Worm (Caenorhabditis elegans) whole organism, young adult: ENCODE results near the gene tomm-70.

Experiments used
- B0019.2 ChIP-seq: fragments of 200-800 bp; sonication (Bioruptor generic); conservative IDR thresholded peaks from 2 replicates; pipeline ENCODE4 v1.3.6; 2022; ENCODE audit warnings: missing genetic modification reagents, missing genetic modification characterization, missing compliant biosample characterization
- B0035.1 ChIP-seq: sonication (generic microtip); optimal IDR thresholded peaks from 2 replicates; lab custom pipeline; 2016; ENCODE audit warnings: missing genetic modification characterization, mild to moderate bottlenecking, missing compliant biosample characterization, missing genotype, missing genetic modification reagents
- C06A6.2 ChIP-seq: fragments of 200-800 bp; sonication (Bioruptor generic); conservative IDR thresholded peaks from 2 replicates; pipeline ENCODE4 v1.3.6; 2022; ENCODE audit warnings: missing genetic modification characterization, missing compliant biosample characterization
- C17E4.6 ChIP-seq: fragments of 200-800 bp; sonication (Bioruptor generic); IDR thresholded peaks from 2 replicates; pipeline ENCODE4 v1.3.6; 2022; ENCODE audit warnings: missing genetic modification reagents, missing genetic modification characterization, missing compliant biosample characterization
- F10E7.11 ChIP-seq: sonication (generic microtip); optimal IDR thresholded peaks from 2 replicates; lab custom pipeline; 2017; ENCODE audit warnings: mild to moderate bottlenecking, missing genetic modification characterization, moderate library complexity, missing compliant biosample characterization
- F22D6.2 ChIP-seq: sonication (generic microtip); optimal IDR thresholded peaks from 2 replicates; lab custom pipeline; 2016; ENCODE audit warnings: mild to moderate bottlenecking, missing genetic modification characterization, missing compliant biosample characterization
- K11D2.4 ChIP-seq: fragments of 200-800 bp; sonication (Bioruptor generic); IDR thresholded peaks from 2 replicates; pipeline ENCODE4 v1.3.6; 2022; ENCODE audit warnings: missing genetic modification reagents, missing genetic modification characterization, missing compliant biosample characterization
- Y53F4B.3 ChIP-seq: fragments of 200-800 bp; sonication (Bioruptor generic); IDR thresholded peaks from 2 replicates; pipeline ENCODE4 v1.3.6; 2022; ENCODE audit warnings: missing genetic modification reagents, missing genetic modification characterization, missing compliant biosample characterization
- Y53G8AR.9 ChIP-seq: fragments of 200-800 bp; sonication (Bioruptor generic); conservative IDR thresholded peaks from 2 replicates; pipeline ENCODE4 v1.3.6; 2022; ENCODE audit warnings: missing genetic modification reagents, missing genetic modification characterization, missing compliant biosample characterization
- Y56A3A.18 ChIP-seq: fragments of 200-800 bp; sonication (Bioruptor generic); IDR thresholded peaks from 2 replicates; pipeline ENCODE4 v1.3.6; 2022; ENCODE audit warnings: missing genetic modification reagents, missing genetic modification characterization, missing compliant biosample characterization
- Y79H2A.3 ChIP-seq: fragments of 200-800 bp; sonication (Bioruptor generic); conservative IDR thresholded peaks from 2 replicates; pipeline ENCODE4 v1.3.6; 2022; ENCODE audit warnings: missing genetic modification reagents, missing genetic modification characterization, missing compliant biosample characterization
- akir-1 ChIP-seq: fragments of 200-800 bp; sonication (Bioruptor generic); optimal IDR thresholded peaks from 2 replicates; lab custom pipeline; 2018; ENCODE audit warnings: mild to moderate bottlenecking, missing genetic modification characterization, moderate library complexity, missing compliant biosample characterization
- ama-1 ChIP-seq, 3 experiments: fragments of 150-350 bp in 1 of 3; sonication (generic microtip) in 2 of 3; optimal IDR thresholded peaks; 2 replicates each; lab custom pipeline; 2014 to 2018; ENCODE audit warnings: missing biosample characterization in 2 of 3, missing genetic modification characterization in 2 of 3, missing genetic modification reagents in 2 of 3
- aptf-3 ChIP-seq: fragments of 200-800 bp; sonication (Bioruptor generic); IDR thresholded peaks from 2 replicates; pipeline ENCODE4 v1.3.6; 2022; ENCODE audit warnings: missing genetic modification characterization, missing compliant biosample characterization
- atf-7 ChIP-seq: sonication (generic microtip); optimal IDR thresholded peaks from 2 replicates; lab custom pipeline; 2017; ENCODE audit warnings: mild to moderate bottlenecking, missing genetic modification characterization, missing compliant biosample characterization
- attf-5 ChIP-seq: fragments of 200-800 bp; sonication (Bioruptor generic); optimal IDR thresholded peaks from 2 replicates; lab custom pipeline; 2018; ENCODE audit warnings: mild to moderate bottlenecking, missing genetic modification characterization, missing compliant biosample characterization
- attf-6 ChIP-seq: fragments of 200-800 bp; sonication (Bioruptor generic); IDR thresholded peaks from 2 replicates; pipeline ENCODE4 v1.3.6; 2022; ENCODE audit warnings: missing genetic modification reagents, missing genetic modification characterization, missing compliant biosample characterization
- ccch-3 ChIP-seq: fragments of 200-800 bp; sonication (Bioruptor generic); optimal IDR thresholded peaks from 2 replicates; lab custom pipeline; 2018; ENCODE audit warnings: mild to moderate bottlenecking, missing genetic modification characterization, missing compliant biosample characterization
- ceh-27 ChIP-seq: fragments of 200-800 bp; sonication (Bioruptor generic); optimal IDR thresholded peaks from 2 replicates; lab custom pipeline; 2018; ENCODE audit warnings: mild to moderate bottlenecking, missing genetic modification characterization, moderate library complexity, missing compliant biosample characterization
- ceh-40 ChIP-seq: fragments of 200-800 bp; sonication (Bioruptor generic); IDR thresholded peaks from 2 replicates; pipeline ENCODE4 v1.3.6; 2022; ENCODE audit warnings: missing genetic modification characterization, missing compliant biosample characterization
- dox-1 ChIP-seq: fragments of 200-800 bp; sonication (Bioruptor generic); IDR thresholded peaks from 2 replicates; pipeline ENCODE4 v1.3.6; 2022; ENCODE audit warnings: missing genetic modification reagents, missing genetic modification characterization, missing compliant biosample characterization
- efl-1 ChIP-seq: fragments of 150-350 bp; optimal IDR thresholded peaks from 2 replicates; lab custom pipeline; 2014; ENCODE audit warnings: missing biosample characterization, missing genetic modification reagents, missing genetic modification characterization
- egl-44 ChIP-seq: fragments of 200-800 bp; sonication (Bioruptor generic); IDR thresholded peaks from 2 replicates; pipeline ENCODE4 v1.3.6; 2022; ENCODE audit warnings: missing genetic modification reagents, missing genetic modification characterization, missing compliant biosample characterization
- gei-17 ChIP-seq: fragments of 200-800 bp; sonication (Bioruptor generic); optimal IDR thresholded peaks from 2 replicates; lab custom pipeline; 2018; ENCODE audit warnings: mild to moderate bottlenecking, missing genetic modification characterization, missing compliant biosample characterization
- hlh-12 ChIP-seq: sonication (generic microtip); optimal IDR thresholded peaks from 2 replicates; lab custom pipeline; 2016; ENCODE audit warnings: missing genetic modification characterization, missing compliant biosample characterization
- hmg-20 ChIP-seq: fragments of 200-800 bp; sonication (Bioruptor generic); IDR thresholded peaks from 2 replicates; pipeline ENCODE4 v1.3.6; 2022; ENCODE audit warnings: missing genetic modification reagents, missing genetic modification characterization, missing compliant biosample characterization
- let-526 ChIP-seq: fragments of 200-800 bp; sonication (Bioruptor generic); IDR thresholded peaks from 2 replicates; pipeline ENCODE4 v1.3.6; 2022; ENCODE audit warnings: missing genetic modification reagents, missing genetic modification characterization, missing compliant biosample characterization
- lin-35 ChIP-seq, 3 experiments: fragments of 150-350 bp in 2 of 3; sonication (generic microtip) in 1 of 3; optimal IDR thresholded peaks; 2 replicates each; lab custom pipeline; 2014 to 2018; ENCODE audit warnings: missing biosample characterization in 3 of 3, missing genetic modification characterization in 3 of 3, missing genetic modification reagents in 3 of 3
- lin-40 ChIP-seq: sonication (generic microtip); optimal IDR thresholded peaks from 2 replicates; lab custom pipeline; 2016; ENCODE audit warnings: missing genetic modification characterization, mild to moderate bottlenecking, missing compliant biosample characterization, missing genotype, missing genetic modification reagents
- lir-1 ChIP-seq: fragments of 200-800 bp; sonication (Bioruptor generic); conservative IDR thresholded peaks from 2 replicates; pipeline ENCODE4 v1.3.6; 2022; ENCODE audit warnings: missing genetic modification reagents, missing genetic modification characterization, missing compliant biosample characterization
- mcd-1 ChIP-seq: fragments of 200-800 bp; sonication (Bioruptor generic); IDR thresholded peaks from 2 replicates; pipeline ENCODE4 v1.3.6; 2022; ENCODE audit warnings: missing genetic modification reagents, missing genetic modification characterization, missing compliant biosample characterization
- mes-4 ChIP-seq: sonication (generic microtip); optimal IDR thresholded peaks from 2 replicates; lab custom pipeline; 2016; ENCODE audit warnings: missing genotype, missing genetic modification characterization, missing compliant biosample characterization
- nhr-80 ChIP-seq: sonication (generic microtip); optimal IDR thresholded peaks from 2 replicates; lab custom pipeline; 2016; ENCODE audit warnings: missing genetic modification characterization, missing compliant biosample characterization
- pbrm-1 ChIP-seq: fragments of 200-800 bp; sonication (Bioruptor generic); IDR thresholded peaks from 2 replicates; pipeline ENCODE4 v1.3.6; 2022; ENCODE audit warnings: missing genetic modification reagents, missing genetic modification characterization, missing compliant biosample characterization
- pha-4 ChIP-seq: fragments of 150-350 bp; sonication (generic microtip); optimal IDR thresholded peaks from 2 replicates; lab custom pipeline; 2014; ENCODE audit warnings: missing biosample characterization, missing genetic modification reagents, missing genetic modification characterization
- rcor-1 ChIP-seq: fragments of 200-800 bp; sonication (Bioruptor generic); IDR thresholded peaks from 2 replicates; pipeline ENCODE4 v1.3.6; 2022; ENCODE audit warnings: missing genetic modification reagents, missing genetic modification characterization, missing compliant biosample characterization
- rec-8 ChIP-seq, 2 experiments: sonication (generic microtip); optimal IDR thresholded peaks; 2 replicates each; lab custom pipeline; 2016; ENCODE audit warnings: mild to moderate bottlenecking in 2 of 2, missing genetic modification characterization in 2 of 2, missing genetic modification reagents in 2 of 2, missing genotype in 2 of 2, missing biosample characterization in 1 of 2, missing compliant biosample characterization in 1 of 2, moderate library complexity in 1 of 2
- rpc-1 ChIP-seq, 2 experiments: fragments of 150-350 bp in 1 of 2; sonication (generic microtip) in 1 of 2; optimal IDR thresholded peaks; 2 replicates each; lab custom pipeline; 2014 to 2018; ENCODE audit warnings: missing biosample characterization in 1 of 2, missing genetic modification characterization in 1 of 2, missing genetic modification reagents in 1 of 2, missing genotype in 1 of 2
- snpc-1.1 ChIP-seq: sonication (generic microtip); optimal IDR thresholded peaks from 2 replicates; lab custom pipeline; 2017; ENCODE audit warnings: missing genetic modification characterization, mild to moderate bottlenecking, missing compliant biosample characterization, antibody characterized with exemption, moderate library complexity, missing genotype, missing genetic modification reagents; ENCODE audit not compliant: insufficient read depth
- snpc-1.3 ChIP-seq: sonication (generic microtip); optimal IDR thresholded peaks from 2 replicates; lab custom pipeline; 2017; ENCODE audit warnings: missing genetic modification characterization, mild to moderate bottlenecking, missing compliant biosample characterization, antibody characterized with exemption, moderate library complexity, missing genotype, missing genetic modification reagents; ENCODE audit not compliant: insufficient read depth
- xnd-1 ChIP-seq: sonication (generic microtip); optimal IDR thresholded peaks from 2 replicates; lab custom pipeline; 2016; ENCODE audit warnings: missing genotype, missing genetic modification reagents, missing genetic modification characterization, missing compliant biosample characterization
- zim-3 ChIP-seq: sonication (generic microtip); optimal IDR thresholded peaks from 2 replicates; lab custom pipeline; 2017; ENCODE audit warnings: mild to moderate bottlenecking, missing genetic modification characterization, moderate library complexity, missing compliant biosample characterization
- ztf-18 ChIP-seq: sonication (generic microtip); optimal IDR thresholded peaks from 2 replicates; lab custom pipeline; 2016; ENCODE audit warnings: missing genotype, mild to moderate bottlenecking, missing genetic modification characterization, missing compliant biosample characterization
- ztf-26 ChIP-seq: sonication (generic microtip); optimal IDR thresholded peaks from 2 replicates; lab custom pipeline; 2017; ENCODE audit warnings: missing genetic modification characterization, missing compliant biosample characterization
- ztf-28 ChIP-seq: fragments of 200-800 bp; sonication (Bioruptor generic); IDR thresholded peaks from 2 replicates; pipeline ENCODE4 v1.3.6; 2022; ENCODE audit warnings: missing genetic modification reagents, missing genetic modification characterization, missing compliant biosample characterization
- ztf-3 ChIP-seq: fragments of 200-800 bp; sonication (Bioruptor generic); optimal IDR thresholded peaks from 2 replicates; lab custom pipeline; 2018; ENCODE audit warnings: mild to moderate bottlenecking, missing genetic modification characterization, missing compliant biosample characterization

The tomm-70 gene

DNA sequence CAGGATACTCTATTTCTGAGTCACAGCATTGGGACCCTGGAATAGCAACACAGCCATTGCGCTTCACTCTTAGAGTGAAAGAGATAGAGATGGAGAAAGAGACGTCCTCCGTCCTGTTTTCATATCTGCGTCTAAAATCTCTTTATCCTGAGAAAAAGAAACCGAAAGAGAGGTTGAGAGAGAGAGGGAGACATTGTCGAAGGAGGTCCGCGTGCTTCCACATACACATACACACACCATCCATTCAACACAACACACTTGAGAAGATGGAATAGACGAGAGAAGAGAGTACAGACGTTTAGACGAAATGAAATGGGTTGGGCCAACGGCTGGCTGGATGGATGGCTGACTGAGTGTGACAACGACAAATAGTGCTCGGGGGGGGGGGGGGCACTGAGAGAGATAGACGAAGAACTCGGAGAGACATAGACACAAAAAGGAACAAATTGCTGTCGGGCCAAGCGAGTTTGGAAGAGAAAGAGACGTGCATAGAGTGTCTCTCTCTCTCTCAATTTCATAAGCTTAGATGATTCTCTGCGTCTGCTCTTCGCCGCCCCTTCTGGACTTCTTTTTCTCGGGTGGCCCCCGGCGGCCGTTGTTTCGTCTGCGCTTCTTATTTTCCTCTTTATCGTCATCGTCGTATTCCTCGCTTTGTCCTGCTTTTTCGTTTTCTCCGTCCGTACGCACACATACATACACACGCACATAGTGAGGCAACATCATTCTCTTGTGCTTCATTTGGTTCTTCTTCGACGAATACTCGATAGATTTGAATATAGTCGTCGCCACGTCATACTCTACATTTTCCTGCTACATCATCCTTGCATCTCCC, 45.6 kb upstream of the tomm-70 start, which contains the start of gene F54F2.6 (continued):
- TF ChIP-seq aptf-3, result no peak
- peak; percentile 57 for TF ChIP-seq C06A6.2 (GFP tag; lab: Robert Waterston, UW)
- TF ChIP-seq Y56A3A.18 (GFP tag; lab: Robert Waterston, UW), result no peak
- TF ChIP-seq K11D2.4 (GFP tag; lab: Robert Waterston, UW), result peak; percentile 73; the same call in 1 of the 2 replicates
- TF ChIP-seq hlh-12, result no peak
- peak; percentile 32 for TF ChIP-seq B0035.1
- TF ChIP-seq snpc-1.3 (tag; lab: Kevin White, UChicago), result no peak
- peak; percentile 9 for TF ChIP-seq F10E7.11 (tag; lab: Kevin White, UChicago)
- no peak for TF ChIP-seq zim-3 (tag; lab: Kevin White, UChicago)
- no peak for TF ChIP-seq rcor-1 (GFP tag; lab: Robert Waterston, UW)
- TF ChIP-seq ztf-3 (GFP tag; lab: Kevin White, UChicago), result peak; percentile 53
- TF ChIP-seq ztf-28 (GFP tag; lab: Robert Waterston, UW), result no peak
- no peak for TF ChIP-seq Y79H2A.3 (GFP tag; lab: Robert Waterston, UW)
- TF ChIP-seq dox-1 (GFP tag; lab: Robert Waterston, UW), result peak; percentile 77
- no peak for TF ChIP-seq let-526
- TF ChIP-seq Y53G8AR.9 (GFP tag; lab: Robert Waterston, UW), result no peak; the same call in 1 of the 2 replicates
- no peak for TF ChIP-seq lir-1 (GFP tag; lab: Robert Waterston, UW)
- TF ChIP-seq B0019.2, result no peak
- no peak for TF ChIP-seq rpc-1 (optimal IDR thresholded peaks at IDR 0.05; lab: Kevin White, UChicago)
- TF ChIP-seq rpc-1 (tag; optimal IDR thresholded peaks at IDR 0.05; lab: Kevin White, UChicago), result no peak
- TF ChIP-seq ceh-40 (GFP tag; lab: Robert Waterston, UW), result no peak
- TF ChIP-seq ama-1 (optimal IDR thresholded peaks at IDR 0.05; lab: Kevin White, UChicago), result no peak
- peak in 1 of 2 experiments; percentile 23 for TF ChIP-seq ama-1 (GFP tag; optimal IDR thresholded peaks at IDR 0.05; lab: Kevin White, UChicago)
- TF ChIP-seq ccch-3 (GFP tag; lab: Kevin White, UChicago), result no peak
- no peak for TF ChIP-seq snpc-1.1 (tag; lab: Kevin White, UChicago)
- peak; percentile 86 for TF ChIP-seq attf-5 (GFP tag; lab: Kevin White, UChicago)
- TF ChIP-seq ztf-18 (tag; lab: Kevin White, UChicago), result no peak
- peak; percentile 61 for TF ChIP-seq nhr-80 (tag; lab: Kevin White, UChicago)
- TF ChIP-seq F22D6.2, result no peak
- peak; percentile 88 for TF ChIP-seq ceh-27 (GFP tag; lab: Kevin White, UChicago)
- TF ChIP-seq attf-6 (GFP tag; lab: Robert Waterston, UW), result no peak
- no peak for TF ChIP-seq hmg-20 (GFP tag; lab: Robert Waterston, UW)
- peak; percentile 81 for TF ChIP-seq atf-7 (tag; lab: Kevin White, UChicago)
- no peak for TF ChIP-seq mes-4 (tag; lab: Kevin White, UChicago)
- TF ChIP-seq rec-8 (tag; optimal IDR thresholded peaks at IDR 0.05; lab: Kevin White, UChicago), result no peak
- TF ChIP-seq ztf-26 (tag; lab: Kevin White, UChicago), result peak; percentile 51
- 0 out of 2 replicates have a peak, but pooled peaks have one; percentile 10 for TF ChIP-seq pbrm-1 (GFP tag; lab: Robert Waterston, UW)
- peak; percentile 25 for TF ChIP-seq gei-17
- TF ChIP-seq lin-35 (GFP tag; optimal IDR thresholded peaks at IDR 0.05; lab: Kevin White, UChicago), result peak in 1 of 3 experiments; percentile 78
- 0 out of 2 replicates have a peak, but pooled peaks have one; percentile 32 for TF ChIP-seq C17E4.6 (GFP tag; lab: Robert Waterston, UW)
- no peak for TF ChIP-seq efl-1 (GFP tag; lab: Kevin White, UChicago)
- peak; percentile 77 for TF ChIP-seq lin-40 (tag; lab: Kevin White, UChicago)
- no peak for TF ChIP-seq akir-1
- no peak for TF ChIP-seq pha-4 (tag; lab: Kevin White, UChicago)
- TF ChIP-seq mcd-1 (GFP tag; lab: Robert Waterston, UW), result peak; percentile 59
- peak; percentile 69; the same call in 1 of the 2 replicates for TF ChIP-seq egl-44 (GFP tag; lab: Robert Waterston, UW)
- TF ChIP-seq Y53F4B.3 (GFP tag; lab: Robert Waterston, UW), result no peak
- no peak for TF ChIP-seq xnd-1 (tag; lab: Kevin White, UChicago)
- TF ChIP-seq, all 124 proteins: peak for 41
